Fruit fly (Drosophila melanogaster) whole organism, embryonic: ENCODE results near the gene CG33181.
A peak's percentile ranks its signal among the peaks of the same experiment; 100 is the strongest.

Experiments used
- CG31441 ChIP-seq: fragments of 200-800 bp; sonication (Bioruptor generic); IDR thresholded peaks from 2 replicates; pipeline ENCODE4 v1.3.6; 2022; ENCODE audit warnings: missing biosample characterization, missing genetic modification characterization
- CG3847 ChIP-seq: fragments of 200-800 bp; sonication (Bioruptor generic); IDR thresholded peaks from 2 replicates; pipeline ENCODE4 v1.3.6; 2022; ENCODE audit warnings: missing biosample characterization, missing genetic modification characterization
- CTCF ChIP-seq: fragments of 200-800 bp; sonication (Bioruptor generic); optimal IDR thresholded peaks from 2 replicates; lab custom pipeline; 2017; ENCODE audit warnings: missing biosample characterization, mild to moderate bottlenecking, missing genetic modification characterization, moderate library complexity
- Mes4 ChIP-seq: fragments of 200-800 bp; sonication (Bioruptor generic); optimal IDR thresholded peaks from 2 replicates; lab custom pipeline; 2016; ENCODE audit warnings: missing biosample characterization, missing genetic modification characterization
- Nf-YC ChIP-seq: fragments of 200-800 bp; optimal IDR thresholded peaks from 3 replicates; lab custom pipeline; 2019; ENCODE audit warnings: missing biosample characterization, mild to moderate bottlenecking, missing genetic modification characterization, moderate library complexity
- ash1 ChIP-seq: fragments of 200-800 bp; sonication (Bioruptor generic); optimal IDR thresholded peaks from 2 replicates; lab custom pipeline; 2018; ENCODE audit warnings: missing biosample characterization, mild to moderate bottlenecking, missing genetic modification characterization
- fd64A ChIP-seq: fragments of 200-800 bp; sonication (Bioruptor generic); optimal IDR thresholded peaks from 3 replicates; lab custom pipeline; 2018; ENCODE audit warnings: missing biosample characterization, mild to moderate bottlenecking, missing genetic modification characterization
- onecut ChIP-seq: fragments of 200-800 bp; sonication (Bioruptor generic); IDR thresholded peaks from 2 replicates; pipeline ENCODE4 v1.3.6; 2022; ENCODE audit warnings: missing biosample characterization, missing genetic modification characterization
- slp2 ChIP-seq: fragments of 200-800 bp; sonication (Bioruptor generic); optimal IDR thresholded peaks from 2 replicates; lab custom pipeline; 2016; ENCODE audit warnings: missing biosample characterization, missing genetic modification characterization
- zfh1 ChIP-seq: fragments of 200-800 bp; sonication (Bioruptor generic); IDR thresholded peaks from 3 replicates; pipeline ENCODE4 v1.3.6; 2022; ENCODE audit warnings: missing biosample characterization, missing genetic modification characterization

- TF ChIP-seq onecut (peak; percentile 93), slp2 (GFP tag; lab: Kevin White, UChicago) (peak; percentile 76), fd64A (GFP tag; lab: Kevin White, UChicago) (peak; percentile 92), ash1 (GFP tag; lab: Kevin White, UChicago) (no peak), CG31441 (GFP tag; lab: Robert Waterston, UW) (peak; percentile 86), CG3847 (GFP tag; lab: Robert Waterston, UW) (peak; percentile 97), zfh1 (peak; percentile 99), CTCF (peak; percentile 58), Mes4 (GFP tag; lab: Kevin White, UChicago) (peak; percentile 67), Nf-YC (tag; lab: Kevin White, UChicago) (peak; percentile 96)
Observed at dm6 chrX:8455019-8455555, 34.1 kb upstream of the CG33181 start, which contains the start of gene org-1.
